Fruit fly (Drosophila melanogaster): ENCODE measurements around the gene CG8010.
A peak's percentile ranks its signal among the peaks of the same experiment; 100 is the strongest.

- no peak for TF ChIP-seq Eip75B (GFP tag; optimal IDR thresholded peaks at IDR 0.05)
- no peak for TF ChIP-seq fd85E (GFP tag; optimal IDR thresholded peaks at IDR 0.05)
- no peak for TF ChIP-seq Hr39 (GFP tag; optimal IDR thresholded peaks at IDR 0.05)
- no peak for TF ChIP-seq Smox (GFP tag; optimal IDR thresholded peaks at IDR 0.05)
- no peak for TF ChIP-seq Gug (GFP tag; IDR thresholded peaks at IDR 0.05)
- peak; percentile 54; the same call in 2 of the 3 replicates for TF ChIP-seq CG8119 (GFP tag; IDR thresholded peaks at IDR 0.05)
- no peak for TF ChIP-seq Met (GFP tag; optimal IDR thresholded peaks at IDR 0.05)
- no peak for TF ChIP-seq Sox102F (GFP tag; optimal IDR thresholded peaks at IDR 0.05)
These were observed 6.1 kb downstream of the CG8010 start for dm6 chrX:19262553-19262952.

Measured in whole organism, prepupa.